Worm (Caenorhabditis elegans) whole organism, L2 larva: ENCODE results near the gene cyp-13A12.

Source experiments
- elt-3 ChIP-seq: sonication (generic microtip); optimal IDR thresholded peaks from 2 replicates; lab custom pipeline; 2017; ENCODE audit warnings: missing biosample characterization, missing genetic modification characterization
- fos-1 ChIP-seq: fragments of 150-350 bp; optimal IDR thresholded peaks from 2 replicates; lab custom pipeline; 2014; ENCODE audit warnings: missing biosample characterization, missing genetic modification characterization
- lin-39 ChIP-seq: fragments of 150-350 bp; optimal IDR thresholded peaks from 2 replicates; lab custom pipeline; 2014; ENCODE audit warnings: missing biosample characterization, missing genetic modification reagents, missing genetic modification characterization
- mdl-1 ChIP-seq, 2 experiments: fragments of 150-350 bp in 1 of 2; sonication (generic microtip) in 1 of 2; optimal IDR thresholded peaks; 2 replicates each; lab custom pipeline; 2017; ENCODE audit warnings: missing biosample characterization in 2 of 2, missing genetic modification characterization in 2 of 2
- nhr-11 ChIP-seq: fragments of 150-350 bp; optimal IDR thresholded peaks from 2 replicates; lab custom pipeline; 2014; ENCODE audit warnings: missing biosample characterization, missing genetic modification characterization
- nhr-6 ChIP-seq: fragments of 150-350 bp; optimal IDR thresholded peaks from 2 replicates; lab custom pipeline; 2014; ENCODE audit warnings: missing biosample characterization, missing genetic modification characterization
- snpc-4 ChIP-seq: fragments of 150-350 bp; optimal IDR thresholded peaks from 2 replicates; lab custom pipeline; 2014; ENCODE audit warnings: missing biosample characterization, missing genetic modification characterization

DNA sequence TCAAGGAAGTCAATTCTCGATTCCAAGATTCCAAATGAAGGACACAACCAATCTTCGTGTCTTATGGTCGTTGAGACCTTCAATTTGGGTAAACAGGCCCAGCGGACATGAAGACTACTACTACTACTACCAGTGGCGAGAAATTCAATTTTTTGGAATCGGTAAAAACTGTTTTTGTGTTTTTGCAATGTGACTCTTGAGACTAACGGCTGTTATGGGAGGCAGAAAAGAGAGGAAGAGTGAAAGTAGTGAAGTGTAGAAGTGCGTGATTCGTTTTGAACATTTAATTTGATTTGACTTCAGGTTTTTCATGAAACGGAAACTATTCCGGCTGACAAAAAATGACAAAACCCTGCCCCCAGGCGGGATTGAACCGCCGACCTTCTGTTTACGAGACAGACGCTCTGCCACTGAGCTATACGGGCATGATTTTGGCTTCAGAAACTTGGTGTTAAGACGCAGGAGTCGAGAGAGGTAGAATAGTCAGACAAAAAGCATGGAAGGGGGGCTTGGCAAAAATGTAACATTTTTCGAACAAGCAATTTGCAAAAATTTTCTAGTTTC is 8.5 kb upstream of the cyp-13A12 start:
- TF ChIP-seq nhr-11 (tag; lab: Kevin White, UChicago) (no peak), mdl-1 (tag; optimal IDR thresholded peaks at IDR 0.05; lab: Kevin White, UChicago) (no peak), fos-1 (tag; lab: Kevin White, UChicago) (peak; percentile 43), elt-3 (tag; lab: Kevin White, UChicago) (no peak), lin-39 (tag; lab: Kevin White, UChicago) (no peak), snpc-4 (tag; lab: Kevin White, UChicago) (no peak), nhr-6 (tag; lab: Kevin White, UChicago) (peak; percentile 15)
